Worm (Caenorhabditis elegans) whole organism, L1 larva: ENCODE results near the gene rbbp-5.

Source experiments
- C16A3.4 ChIP-seq: fragments of 150-350 bp; optimal IDR thresholded peaks from 2 replicates; lab custom pipeline; 2014; ENCODE audit warnings: missing biosample characterization, missing genetic modification characterization
- F16B12.6 ChIP-seq: fragments of 150-350 bp; optimal IDR thresholded peaks from 2 replicates; lab custom pipeline; 2014; ENCODE audit warnings: missing biosample characterization, missing genetic modification characterization
- aha-1 ChIP-seq: fragments of 150-350 bp; optimal IDR thresholded peaks from 2 replicates; lab custom pipeline; 2014; ENCODE audit warnings: missing biosample characterization, missing genetic modification characterization
- alr-1 ChIP-seq: fragments of 200-800 bp; sonication (Bioruptor generic); optimal IDR thresholded peaks from 2 replicates; lab custom pipeline; 2018; ENCODE audit warnings: borderline replicate concordance, mild to moderate bottlenecking, missing genetic modification characterization, missing compliant biosample characterization
- aly-2 ChIP-seq: fragments of 150-350 bp; optimal IDR thresholded peaks from 2 replicates; lab custom pipeline; 2014; ENCODE audit warnings: missing biosample characterization, missing genetic modification characterization
- ama-1 ChIP-seq: fragments of 150-350 bp; optimal IDR thresholded peaks from 2 replicates; lab custom pipeline; 2014
- blmp-1 ChIP-seq: fragments of 150-350 bp; optimal IDR thresholded peaks from 2 replicates; lab custom pipeline; 2014; ENCODE audit warnings: missing biosample characterization, missing genetic modification characterization
- ceh-63 ChIP-seq: fragments of 200-800 bp; sonication (Bioruptor generic); optimal IDR thresholded peaks from 2 replicates; lab custom pipeline; 2018; ENCODE audit warnings: mild to moderate bottlenecking, missing genetic modification characterization, missing compliant biosample characterization
- ceh-90 ChIP-seq: sonication (generic microtip); optimal IDR thresholded peaks from 2 replicates; lab custom pipeline; 2016; ENCODE audit warnings: missing genetic modification characterization, missing compliant biosample characterization
- ces-1 ChIP-seq: fragments of 150-350 bp; optimal IDR thresholded peaks from 2 replicates; lab custom pipeline; 2014; ENCODE audit warnings: missing biosample characterization, missing genetic modification reagents, missing genetic modification characterization
- efl-1 ChIP-seq, 4 experiments: fragments of 150-350 bp; optimal IDR thresholded peaks in 3 of 4; peaks in 1 of 4; 1 replicate in 1 of 4; 2 replicates in 3 of 4; lab custom pipeline; 2014; ENCODE audit warnings: missing biosample characterization in 2 of 4, missing genetic modification characterization in 2 of 4, missing genetic modification reagents in 2 of 4
- egl-27 ChIP-seq, 2 experiments: fragments of 150-350 bp in 1 of 2; sonication (generic microtip); optimal IDR thresholded peaks; 3 replicates each; lab custom pipeline; 2017 to 2018; ENCODE audit warnings: missing biosample characterization in 2 of 2, missing genetic modification characterization in 2 of 2, missing genetic modification reagents in 2 of 2
- elt-3 ChIP-seq, 6 experiments: fragments of 150-350 bp in 1 of 6; sonication (generic microtip); optimal IDR thresholded peaks; 2 replicates each; lab custom pipeline; 2017 to 2018; ENCODE audit warnings: missing biosample characterization in 6 of 6, missing genetic modification characterization in 6 of 6, inconsistent platforms in 1 of 6
- ets-5 ChIP-seq: fragments of 200-800 bp; sonication (Bioruptor generic); IDR thresholded peaks from 2 replicates; pipeline ENCODE4 v1.3.6; 2022; ENCODE audit warnings: missing genetic modification characterization, missing compliant biosample characterization
- fkh-10 ChIP-seq: sonication (generic microtip); optimal IDR thresholded peaks from 2 replicates; lab custom pipeline; 2017; ENCODE audit warnings: missing biosample characterization, missing genetic modification reagents, missing genetic modification characterization
- fos-1 ChIP-seq: fragments of 150-350 bp; optimal IDR thresholded peaks from 2 replicates; lab custom pipeline; 2014; ENCODE audit warnings: missing biosample characterization, missing genetic modification characterization
- hlh-17 ChIP-seq: fragments of 200-800 bp; sonication (Bioruptor generic); optimal IDR thresholded peaks from 2 replicates; lab custom pipeline; 2018; ENCODE audit warnings: missing genetic modification characterization, mild to moderate bottlenecking, missing compliant biosample characterization, moderate library complexity, borderline replicate concordance
- hlh-4 ChIP-seq: sonication (generic microtip); optimal IDR thresholded peaks from 2 replicates; lab custom pipeline; 2016; ENCODE audit warnings: mild to moderate bottlenecking, missing genetic modification characterization, missing compliant biosample characterization
- hpl-2 ChIP-seq: fragments of 150-350 bp; optimal IDR thresholded peaks from 2 replicates; lab custom pipeline; 2014; ENCODE audit warnings: missing biosample characterization, missing genetic modification reagents, missing genetic modification characterization
- irx-1 ChIP-seq: sonication (generic microtip); optimal IDR thresholded peaks from 2 replicates; lab custom pipeline; 2016; ENCODE audit warnings: missing genetic modification characterization, missing compliant biosample characterization
- isw-1 ChIP-seq: fragments of 200-800 bp; sonication (Bioruptor generic); IDR thresholded peaks from 2 replicates; pipeline ENCODE4 v1.3.6; 2022; ENCODE audit warnings: missing genetic modification characterization, missing compliant biosample characterization
- jun-1 ChIP-seq: fragments of 150-350 bp; optimal IDR thresholded peaks from 2 replicates; lab custom pipeline; 2014; ENCODE audit warnings: missing biosample characterization, missing genetic modification reagents, missing genetic modification characterization
- lin-13 ChIP-seq: fragments of 150-350 bp; optimal IDR thresholded peaks from 2 replicates; lab custom pipeline; 2014; ENCODE audit warnings: missing biosample characterization, missing genetic modification reagents, missing genetic modification characterization
- lin-14 ChIP-seq: fragments of 200-800 bp; sonication (Bioruptor generic); optimal IDR thresholded peaks from 2 replicates; lab custom pipeline; 2018; ENCODE audit warnings: mild to moderate bottlenecking, missing genetic modification characterization, moderate library complexity, missing compliant biosample characterization
- lin-35 ChIP-seq, 2 experiments: fragments of 150-350 bp; optimal IDR thresholded peaks; 2 replicates each; lab custom pipeline; 2014; ENCODE audit warnings: missing biosample characterization in 2 of 2, missing genetic modification characterization in 2 of 2, missing genetic modification reagents in 2 of 2
- lir-3 ChIP-seq: sonication (generic microtip); optimal IDR thresholded peaks from 2 replicates; lab custom pipeline; 2016; ENCODE audit warnings: mild to moderate bottlenecking, missing genetic modification characterization, moderate library complexity, missing compliant biosample characterization; ENCODE audit not compliant: poor library complexity
- lsy-2 ChIP-seq, 2 experiments: fragments of 150-350 bp; optimal IDR thresholded peaks; 2 replicates each; lab custom pipeline; 2014; ENCODE audit warnings: missing biosample characterization in 2 of 2, missing genetic modification characterization in 2 of 2
- mab-9 ChIP-seq: fragments of 200-800 bp; sonication (Bioruptor generic); IDR thresholded peaks from 2 replicates; pipeline ENCODE4 v1.3.6; 2022; ENCODE audit warnings: missing genetic modification reagents, missing genetic modification characterization, missing compliant biosample characterization
- mdl-1 ChIP-seq, 2 experiments: fragments of 150-350 bp; optimal IDR thresholded peaks; 2 replicates each; lab custom pipeline; 2014 to 2017; ENCODE audit warnings: missing biosample characterization in 2 of 2, missing genetic modification characterization in 2 of 2, inconsistent platforms in 1 of 2
- mef-2 ChIP-seq: fragments of 150-350 bp; optimal IDR thresholded peaks from 2 replicates; lab custom pipeline; 2014; ENCODE audit warnings: missing biosample characterization, missing genetic modification characterization
- nhr-11 ChIP-seq: fragments of 150-350 bp; optimal IDR thresholded peaks from 2 replicates; lab custom pipeline; 2014; ENCODE audit warnings: missing biosample characterization, missing genetic modification characterization
- nhr-12 ChIP-seq: sonication (generic microtip); optimal IDR thresholded peaks from 2 replicates; lab custom pipeline; 2017; ENCODE audit warnings: missing biosample characterization, missing genetic modification characterization
- nhr-19 ChIP-seq: fragments of 200-800 bp; sonication (Bioruptor generic); conservative IDR thresholded peaks from 2 replicates; pipeline ENCODE4 v1.3.6; 2022; ENCODE audit warnings: missing genetic modification characterization, missing compliant biosample characterization
- nhr-237 ChIP-seq: fragments of 150-350 bp; optimal IDR thresholded peaks from 2 replicates; lab custom pipeline; 2014; ENCODE audit warnings: missing biosample characterization, missing genetic modification characterization
- nhr-28 ChIP-seq: fragments of 150-350 bp; optimal IDR thresholded peaks from 2 replicates; lab custom pipeline; 2014; ENCODE audit warnings: missing biosample characterization, missing genetic modification characterization
- nhr-47 ChIP-seq: sonication (generic microtip); optimal IDR thresholded peaks from 2 replicates; lab custom pipeline; 2016; ENCODE audit warnings: mild to moderate bottlenecking, missing genetic modification characterization, moderate library complexity, missing compliant biosample characterization
- nhr-76 ChIP-seq: sonication (generic microtip); optimal IDR thresholded peaks from 2 replicates; lab custom pipeline; 2017; ENCODE audit warnings: missing biosample characterization, missing genetic modification characterization
- nhr-84 ChIP-seq: sonication (generic microtip); optimal IDR thresholded peaks from 2 replicates; lab custom pipeline; 2017; ENCODE audit warnings: missing biosample characterization, missing genetic modification characterization
- nhr-90 ChIP-seq: sonication (generic microtip); optimal IDR thresholded peaks from 2 replicates; lab custom pipeline; 2016; ENCODE audit warnings: mild to moderate bottlenecking, missing genetic modification characterization, missing compliant biosample characterization; ENCODE audit not compliant: poor library complexity
- pax-3 ChIP-seq: fragments of 200-800 bp; sonication (Bioruptor generic); optimal IDR thresholded peaks from 2 replicates; lab custom pipeline; 2018; ENCODE audit warnings: mild to moderate bottlenecking, missing genetic modification characterization, moderate library complexity, missing compliant biosample characterization
- rnt-1 ChIP-seq: sonication (generic microtip); optimal IDR thresholded peaks from 2 replicates; lab custom pipeline; 2016; ENCODE audit warnings: mild to moderate bottlenecking, missing genetic modification characterization, moderate library complexity, missing compliant biosample characterization
- snpc-4 ChIP-seq: fragments of 150-350 bp; optimal IDR thresholded peaks from 2 replicates; lab custom pipeline; 2014; ENCODE audit warnings: missing biosample characterization, missing genetic modification characterization
- snu-23 ChIP-seq: sonication (generic microtip); optimal IDR thresholded peaks from 2 replicates; lab custom pipeline; 2016; ENCODE audit warnings: missing genetic modification characterization, missing compliant biosample characterization
- sox-4 ChIP-seq: sonication (generic microtip); optimal IDR thresholded peaks from 2 replicates; lab custom pipeline; 2016; ENCODE audit warnings: missing genetic modification characterization, missing compliant biosample characterization
- sup-37 ChIP-seq: fragments of 200-800 bp; sonication (Bioruptor generic); optimal IDR thresholded peaks from 2 replicates; lab custom pipeline; 2018; ENCODE audit warnings: mild to moderate bottlenecking, missing genetic modification characterization, missing compliant biosample characterization
- swsn-7 ChIP-seq: sonication (generic microtip); optimal IDR thresholded peaks from 2 replicates; lab custom pipeline; 2016; ENCODE audit warnings: missing genetic modification characterization, missing compliant biosample characterization
- tbx-2 ChIP-seq: sonication (generic microtip); optimal IDR thresholded peaks from 2 replicates; lab custom pipeline; 2016; ENCODE audit warnings: missing genetic modification characterization, missing compliant biosample characterization
- tlp-1 ChIP-seq: fragments of 150-350 bp; optimal IDR thresholded peaks from 2 replicates; lab custom pipeline; 2014; ENCODE audit warnings: missing biosample characterization, missing genetic modification characterization
- unc-86 ChIP-seq: sonication (generic microtip); optimal IDR thresholded peaks from 2 replicates; lab custom pipeline; 2016; ENCODE audit warnings: missing genetic modification characterization, missing compliant biosample characterization
- vab-15 ChIP-seq: sonication (generic microtip); optimal IDR thresholded peaks from 2 replicates; lab custom pipeline; 2017; ENCODE audit warnings: missing genotype, mild to moderate bottlenecking, missing genetic modification characterization, missing compliant biosample characterization
- xbp-1 ChIP-seq: sonication (generic microtip); optimal IDR thresholded peaks from 2 replicates; lab custom pipeline; 2016; ENCODE audit warnings: missing genetic modification characterization, missing compliant biosample characterization
- ztf-11 ChIP-seq, 2 experiments: sonication (generic microtip); optimal IDR thresholded peaks; 2 replicates each; lab custom pipeline; 2016 to 2017; ENCODE audit warnings: missing genetic modification characterization in 2 of 2, missing biosample characterization in 1 of 2, missing compliant biosample characterization in 1 of 2
- ztf-4 ChIP-seq: fragments of 150-350 bp; optimal IDR thresholded peaks from 2 replicates; lab custom pipeline; 2014; ENCODE audit warnings: missing biosample characterization, missing genetic modification characterization

The rbbp-5 gene

DNA sequence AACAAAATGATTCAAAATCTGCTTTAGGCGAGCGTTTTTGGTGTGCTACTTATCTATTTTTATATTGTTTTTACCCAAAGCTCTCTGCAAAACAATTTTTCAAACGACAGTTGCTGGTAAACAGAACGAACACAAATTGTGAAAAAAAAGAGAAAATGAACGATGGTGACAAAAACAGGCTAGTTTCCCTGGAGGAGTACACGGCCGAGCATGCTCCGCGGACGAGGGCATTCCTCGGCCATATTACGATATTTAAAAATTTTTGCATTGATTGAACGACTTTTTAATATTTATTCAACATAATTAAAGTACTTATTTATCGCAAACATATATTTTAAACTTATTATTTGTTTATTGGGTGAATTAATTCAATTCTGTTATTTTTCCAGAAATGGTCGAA, at the start of gene rbbp-5, which contains the start of gene tpp-2:
TSS of gene rbbp-5 (plus strand) at position 390 of the 400 bp plus-strand sequence.
TSS of gene tpp-2 (minus strand) at position 157 of the 400 bp plus-strand sequence.
- TF ChIP-seq tbx-2: no peak
- peak in 1 of 6 experiments; percentile 0 for TF ChIP-seq elt-3 (tag; optimal IDR thresholded peaks at IDR 0.05; lab: Kevin White, UChicago)
- TF ChIP-seq ztf-4 (tag; lab: Kevin White, UChicago): no peak
- TF ChIP-seq xbp-1: peak; percentile 66
- 0 out of 2 replicates have a peak, but pooled peaks have one; percentile 33 for TF ChIP-seq mab-9 (GFP tag; lab: Robert Waterston, UW)
- TF ChIP-seq ama-1: no peak
- no peak for TF ChIP-seq nhr-12
- TF ChIP-seq snu-23 (GFP tag; lab: Kevin White, UChicago): peak; percentile 74
- TF ChIP-seq pax-3 (tag; lab: Kevin White, UChicago): peak; percentile 45
- TF ChIP-seq nhr-19 (GFP tag; lab: Robert Waterston, UW): peak; percentile 59
- TF ChIP-seq lin-35 (GFP tag; optimal IDR thresholded peaks at IDR 0.05; lab: Kevin White, UChicago): peak; percentile 60 to 71
- TF ChIP-seq fkh-10 (GFP tag; lab: Kevin White, UChicago): no peak
- TF ChIP-seq vab-15 (tag; lab: Kevin White, UChicago): no peak
- peak; percentile 70 to 75 for TF ChIP-seq efl-1 (optimal IDR thresholded peaks at IDR 0.05; lab: Kevin White, UChicago)
- peak; percentile 71 to 96 for TF ChIP-seq efl-1 (GFP tag; optimal IDR thresholded peaks at IDR 0.05 in 1 of 2; lab: Kevin White, UChicago)
- no peak for TF ChIP-seq hlh-17 (GFP tag; lab: Kevin White, UChicago)
- TF ChIP-seq egl-27 (tag; optimal IDR thresholded peaks at IDR 0.05; lab: Kevin White, UChicago): no peak
- TF ChIP-seq rnt-1: peak; percentile 94
- no peak for TF ChIP-seq fos-1 (tag; lab: Kevin White, UChicago)
- no peak for TF ChIP-seq alr-1
- TF ChIP-seq lin-14 (GFP tag; lab: Kevin White, UChicago): peak; percentile 76
- no peak for TF ChIP-seq ets-5 (GFP tag; lab: Robert Waterston, UW)
- TF ChIP-seq ceh-63 (GFP tag; lab: Kevin White, UChicago): no peak
- TF ChIP-seq ztf-11 (tag; optimal IDR thresholded peaks at IDR 0.05; lab: Kevin White, UChicago): peak in 1 of 2 experiments; percentile 82
- no peak for TF ChIP-seq mdl-1 (tag; optimal IDR thresholded peaks at IDR 0.05; lab: Kevin White, UChicago)
- no peak for TF ChIP-seq tlp-1 (tag; lab: Kevin White, UChicago)
- TF ChIP-seq snpc-4 (tag; lab: Kevin White, UChicago): no peak
- no peak for TF ChIP-seq F16B12.6 (tag; lab: Kevin White, UChicago)
- no peak for TF ChIP-seq nhr-11 (tag; lab: Kevin White, UChicago)
- no peak for TF ChIP-seq nhr-28 (tag; lab: Kevin White, UChicago)
- TF ChIP-seq ces-1 (GFP tag; lab: Kevin White, UChicago): no peak
- TF ChIP-seq hpl-2 (GFP tag; lab: Kevin White, UChicago): no peak
- no peak for TF ChIP-seq aly-2 (tag; lab: Kevin White, UChicago)
- TF ChIP-seq unc-86 (tag; lab: Kevin White, UChicago): peak; percentile 34
- TF ChIP-seq nhr-76 (tag; lab: Kevin White, UChicago): no peak
- peak; percentile 80 for TF ChIP-seq ceh-90
- no peak for TF ChIP-seq jun-1
- peak; percentile 89 for TF ChIP-seq lir-3 (tag; lab: Kevin White, UChicago)
- TF ChIP-seq C16A3.4 (tag; lab: Kevin White, UChicago): peak; percentile 32
- peak; percentile 21 for TF ChIP-seq lin-13 (GFP tag; lab: Kevin White, UChicago)
- peak; percentile 56 for TF ChIP-seq blmp-1
- no peak for TF ChIP-seq nhr-84 (tag; lab: Kevin White, UChicago)
- TF ChIP-seq nhr-47 (tag; lab: Kevin White, UChicago): no peak
- peak; percentile 60 for TF ChIP-seq swsn-7 (tag; lab: Kevin White, UChicago)
- TF ChIP-seq hlh-4 (tag; lab: Kevin White, UChicago): no peak
- TF ChIP-seq sup-37 (GFP tag; lab: Kevin White, UChicago): no peak
- TF ChIP-seq mef-2: no peak
- peak; percentile 63 to 73 for TF ChIP-seq lsy-2 (tag; optimal IDR thresholded peaks at IDR 0.05; lab: Kevin White, UChicago)
- TF ChIP-seq nhr-237 (tag; lab: Kevin White, UChicago): no peak
- TF ChIP-seq irx-1 (tag; lab: Kevin White, UChicago): peak; percentile 58
- no peak for TF ChIP-seq sox-4
- TF ChIP-seq aha-1 (tag; lab: Kevin White, UChicago): no peak
- TF ChIP-seq isw-1 (GFP tag; lab: Robert Waterston, UW): no peak; the same call in 1 of the 2 replicates
- peak; percentile 73 for TF ChIP-seq nhr-90 (tag; lab: Kevin White, UChicago)
